Worm (Caenorhabditis elegans): ENCODE measurements around the gene pqn-62.
A peak's percentile ranks its signal among the peaks of the same experiment; 100 is the strongest.

Gene pqn-62

ce11 chrX:5165037-5165436 lies 30.9 kb upstream of the pqn-62 start, which contains the start of gene mans-3 (continued):
- TF ChIP-seq Y53G8AR.9 (GFP tag; conservative IDR thresholded peaks at IDR 0.05), result peak; percentile 82; the same call in 1 of the 2 replicates
- no peak for TF ChIP-seq sptf-2 (GFP tag; optimal IDR thresholded peaks at IDR 0.05)
- no peak for TF ChIP-seq tbp1 (GFP tag; optimal IDR thresholded peaks at IDR 0.05)
- no peak for TF ChIP-seq snpc-1.1 (tag; optimal IDR thresholded peaks at IDR 0.05; ENCODE audit: insufficient read depth)
- TF ChIP-seq D2030.7 (GFP tag; IDR thresholded peaks at IDR 0.05), result no peak
- TF ChIP-seq lag-1 (GFP tag; IDR thresholded peaks at IDR 0.05), result no peak
- no peak for TF ChIP-seq F37B4.10 (GFP tag; IDR thresholded peaks at IDR 0.05)
- TF ChIP-seq snpc-4 (GFP tag; optimal IDR thresholded peaks at IDR 0.05), result no peak
- TF ChIP-seq snpc-4 (tag; optimal IDR thresholded peaks at IDR 0.05), result peak in 2 of 4 experiments; percentile 55 to 81
- peak; percentile 98 for TF ChIP-seq let-607 (tag; optimal IDR thresholded peaks at IDR 0.05)
- TF ChIP-seq F10E7.11 (tag; optimal IDR thresholded peaks at IDR 0.05), result no peak
- TF ChIP-seq unc-130 (GFP tag; optimal IDR thresholded peaks at IDR 0.05), result no peak
- no peak for TF ChIP-seq F33H1.4 (GFP tag; IDR thresholded peaks at IDR 0.05)
- TF ChIP-seq tlf-1 (GFP tag; optimal IDR thresholded peaks at IDR 0.05), result peak; percentile 78
- no peak for TF ChIP-seq egrh-3 (GFP tag; IDR thresholded peaks at IDR 0.05)
- TF ChIP-seq B0336.3 (GFP tag; IDR thresholded peaks at IDR 0.05), result no peak
- no peak for TF ChIP-seq ceh-40 (GFP tag; IDR thresholded peaks at IDR 0.05)
- no peak for TF ChIP-seq attf-6 (GFP tag; IDR thresholded peaks at IDR 0.05)
- peak; percentile 47 for TF ChIP-seq ztf-22 (GFP tag; optimal IDR thresholded peaks at IDR 0.05)
- TF ChIP-seq ztf-6 (GFP tag; IDR thresholded peaks at IDR 0.05), result no peak
- TF ChIP-seq lsy-27 (tag; optimal IDR thresholded peaks at IDR 0.05; ENCODE audit: borderline replicate concordance, insufficient read depth), result no peak
- peak; percentile 73 for TF ChIP-seq ZK185.1 (tag; optimal IDR thresholded peaks at IDR 0.05; ENCODE audit: poor library complexity, severe bottlenecking)
- TF ChIP-seq dpl-1 (GFP tag; optimal IDR thresholded peaks at IDR 0.05), result no peak
- peak; percentile 64 for TF ChIP-seq C06A6.2 (GFP tag; conservative IDR thresholded peaks at IDR 0.05)
- no peak for TF ChIP-seq rpc-1 (optimal IDR thresholded peaks at IDR 0.05)
- TF ChIP-seq rpc-1 (tag; optimal IDR thresholded peaks at IDR 0.05), result no peak
- TF ChIP-seq B0261.1 (tag; optimal IDR thresholded peaks at IDR 0.05), result no peak
- no peak for TF ChIP-seq cebp-1 (GFP tag; IDR thresholded peaks at IDR 0.05)
- no peak for TF ChIP-seq cebp-1 (tag; optimal IDR thresholded peaks at IDR 0.05)
- no peak for TF ChIP-seq lin-26 (GFP tag; IDR thresholded peaks at IDR 0.05)
- peak; percentile 95 for TF ChIP-seq nhr-80 (tag; optimal IDR thresholded peaks at IDR 0.05)
- no peak for TF ChIP-seq tbx-9 (tag; optimal IDR thresholded peaks at IDR 0.05; ENCODE audit: borderline replicate concordance)
- TF ChIP-seq ceh-27 (GFP tag; optimal IDR thresholded peaks at IDR 0.05), result no peak
- TF ChIP-seq ztf-3 (GFP tag; optimal IDR thresholded peaks at IDR 0.05), result no peak
- TF ChIP-seq T26A5.8 (tag; optimal IDR thresholded peaks at IDR 0.05), result no peak
- peak; percentile 28 for TF ChIP-seq die-1 (tag; optimal IDR thresholded peaks at IDR 0.05)
- TF ChIP-seq ztf-18 (tag; optimal IDR thresholded peaks at IDR 0.05), result peak; percentile 97
- no peak for TF ChIP-seq mes-4 (tag; optimal IDR thresholded peaks at IDR 0.05)
- TF ChIP-seq chd-7 (tag; optimal IDR thresholded peaks at IDR 0.05), result no peak
- TF ChIP-seq F22D6.2 (tag; optimal IDR thresholded peaks at IDR 0.05), result peak; percentile 79
- no peak for TF ChIP-seq aptf-2 (GFP tag; conservative IDR thresholded peaks at IDR 0.05)
- TF ChIP-seq bed-2 (GFP tag; IDR thresholded peaks at IDR 0.05), result no peak
- TF ChIP-seq him-1 (tag; optimal IDR thresholded peaks at IDR 0.05), result no peak
- TF ChIP-seq egl-18 (GFP tag; IDR thresholded peaks at IDR 0.05), result no peak
- no peak for TF ChIP-seq madf-8 (GFP tag; conservative IDR thresholded peaks at IDR 0.05)
- TF ChIP-seq dpff-1 (tag; optimal IDR thresholded peaks at IDR 0.05), result no peak
- TF ChIP-seq madf-3 (GFP tag; IDR thresholded peaks at IDR 0.05), result no peak
- TF ChIP-seq F55B11.4 (tag; optimal IDR thresholded peaks at IDR 0.05; ENCODE audit: borderline replicate concordance, insufficient read depth), result no peak
- no peak for TF ChIP-seq lir-1 (GFP tag; conservative IDR thresholded peaks at IDR 0.05)
- TF ChIP-seq B0035.1 (tag; optimal IDR thresholded peaks at IDR 0.05), result no peak

Measured in whole organism, young adult.